Worm (Caenorhabditis elegans) whole organism, midembryonic: ENCODE measurements around the gene spig-9.

ENCODE experiments used
- T22C8.4 ChIP-seq: fragments of 200-800 bp; sonication (Bioruptor generic); IDR thresholded peaks from 2 replicates; pipeline ENCODE4 v1.3.6; 2022; ENCODE audit warnings: missing genetic modification characterization, missing compliant biosample characterization
- tab-1 ChIP-seq: fragments of 200-800 bp; sonication (Bioruptor generic); IDR thresholded peaks from 2 replicates; pipeline ENCODE4 v1.3.6; 2022; ENCODE audit warnings: missing genetic modification characterization, missing compliant biosample characterization
- ztf-23 ChIP-seq: fragments of 200-800 bp; sonication (Bioruptor generic); IDR thresholded peaks from 2 replicates; pipeline ENCODE4 v1.3.6; 2022; ENCODE audit warnings: missing genetic modification reagents, missing genetic modification characterization, missing compliant biosample characterization

DNA sequence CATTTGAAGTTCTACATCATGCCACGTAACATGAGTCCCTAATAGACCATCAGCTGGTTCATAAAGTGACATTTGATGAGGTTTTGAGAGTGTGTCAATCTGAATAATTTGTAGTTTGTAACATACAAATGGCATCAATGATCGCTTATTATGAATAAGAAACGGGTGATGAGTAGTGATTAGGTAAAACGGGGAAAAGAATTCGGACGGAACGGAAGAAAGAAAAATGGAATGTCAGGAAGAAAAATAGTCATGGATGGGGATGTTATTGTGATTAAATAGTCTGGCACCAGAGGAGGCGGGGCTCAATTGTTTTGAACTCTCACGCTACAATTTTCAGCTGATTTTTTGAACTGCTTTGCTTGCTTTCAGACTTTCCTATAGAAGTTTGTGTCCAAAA is 22.5 kb upstream of the spig-9 start, which contains the start of gene H37A05.2:
- no peak for TF ChIP-seq ztf-23
- no peak for TF ChIP-seq T22C8.4
- TF ChIP-seq tab-1: no peak
